Worm (Caenorhabditis elegans): ENCODE measurements around the gene tag-115.

The tag-115 gene

DNA sequence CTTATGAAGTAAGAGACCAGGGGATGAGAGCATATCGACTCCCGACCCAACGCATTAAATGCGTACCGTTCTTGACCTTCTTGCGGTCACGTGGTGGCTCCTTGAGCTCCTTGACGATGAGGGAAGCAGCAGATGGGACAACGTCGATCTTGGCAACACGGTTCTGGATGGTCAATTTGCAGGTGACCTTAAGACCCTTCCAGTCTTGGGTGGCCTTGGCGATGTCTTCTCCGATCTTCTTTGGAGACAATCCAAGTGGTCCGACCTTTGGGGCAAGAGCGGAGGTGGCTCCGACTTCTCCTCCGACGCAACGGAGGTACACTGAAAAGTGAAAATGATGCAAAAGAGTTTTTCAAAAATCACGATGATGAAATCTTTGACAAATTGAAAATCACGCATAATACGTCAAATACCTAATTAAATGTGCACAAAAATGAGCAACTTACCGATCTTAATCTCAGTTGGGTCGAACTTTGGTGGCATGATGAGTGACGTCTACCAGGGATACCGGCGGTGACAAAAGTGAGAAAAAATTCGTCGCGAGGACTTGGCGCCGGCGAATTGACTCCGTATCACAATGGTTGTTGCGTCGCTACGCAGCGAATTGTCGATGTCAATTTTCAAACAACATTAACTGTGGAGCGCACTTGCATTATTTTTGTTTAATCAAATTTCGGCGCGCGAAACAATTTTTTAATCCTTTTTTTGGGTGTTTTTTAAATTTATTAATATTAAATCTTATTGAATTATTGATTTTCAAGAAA, 1.0 kb upstream of the tag-115 start, which contains the start of gene rpl-12 (continued):
- TF ChIP-seq rpc-1 (optimal IDR thresholded peaks at IDR 0.05), result no peak
- TF ChIP-seq rpc-1 (tag; optimal IDR thresholded peaks at IDR 0.05), result no peak
- TF ChIP-seq madf-6 (GFP tag; IDR thresholded peaks at IDR 0.05), result peak; percentile 95
- peak; percentile 97 for TF ChIP-seq K12H6.12 (tag; optimal IDR thresholded peaks at IDR 0.05)
- no peak for TF ChIP-seq nhr-120 (GFP tag; IDR thresholded peaks at IDR 0.05)
- peak; percentile 96 for TF ChIP-seq madf-3 (GFP tag; IDR thresholded peaks at IDR 0.05)
- TF ChIP-seq dpl-1 (GFP tag; optimal IDR thresholded peaks at IDR 0.05), result peak; percentile 90
- peak; percentile 40 for TF ChIP-seq B0261.1 (tag; optimal IDR thresholded peaks at IDR 0.05)
- TF ChIP-seq unc-62 (GFP tag; optimal IDR thresholded peaks at IDR 0.05), result peak; percentile 88
- TF ChIP-seq Y79H2A.3 (GFP tag; conservative IDR thresholded peaks at IDR 0.05), result 0 out of 2 replicates have a peak, but pooled peaks have one; percentile 57
- TF ChIP-seq sea-2 (GFP tag; IDR thresholded peaks at IDR 0.05), result peak; percentile 77; the same call in 1 of the 2 replicates
- TF ChIP-seq F23B12.7 (tag; optimal IDR thresholded peaks at IDR 0.05; ENCODE audit: insufficient read depth), result peak; percentile 97
- TF ChIP-seq T07F8.4 (tag; optimal IDR thresholded peaks at IDR 0.05), result peak; percentile 44
- TF ChIP-seq T26A5.8 (tag; optimal IDR thresholded peaks at IDR 0.05), result no peak
- peak; percentile 78 for TF ChIP-seq ztf-22 (GFP tag; optimal IDR thresholded peaks at IDR 0.05)
- peak; percentile 69 for TF ChIP-seq ztf-18 (tag; optimal IDR thresholded peaks at IDR 0.05)
- TF ChIP-seq egl-44 (GFP tag; IDR thresholded peaks at IDR 0.05), result peak; percentile 78; the same call in 1 of the 2 replicates
- peak; percentile 92 for TF ChIP-seq hrde-1 (tag; optimal IDR thresholded peaks at IDR 0.05; ENCODE audit: borderline replicate concordance)
- peak; percentile 84 for TF ChIP-seq B0035.1 (tag; optimal IDR thresholded peaks at IDR 0.05)
- no peak for TF ChIP-seq nfya-1 (tag; optimal IDR thresholded peaks at IDR 0.05; ENCODE audit: borderline replicate concordance, insufficient read depth)
- TF ChIP-seq F55B11.4 (tag; optimal IDR thresholded peaks at IDR 0.05; ENCODE audit: borderline replicate concordance, insufficient read depth), result no peak
- peak; percentile 99 for TF ChIP-seq Y53G8AR.9 (GFP tag; conservative IDR thresholded peaks at IDR 0.05)
- TF ChIP-seq snpc-4 (GFP tag; optimal IDR thresholded peaks at IDR 0.05), result peak; percentile 75
- TF ChIP-seq snpc-4 (tag; optimal IDR thresholded peaks at IDR 0.05), result peak; percentile 81 to 90 (median 88)
- peak; percentile 89 for TF ChIP-seq ztf-6 (GFP tag; IDR thresholded peaks at IDR 0.05)
- peak; percentile 99 for TF ChIP-seq dox-1 (GFP tag; IDR thresholded peaks at IDR 0.05)
- 0 out of 2 replicates have a peak, but pooled peaks have one; percentile 23 for TF ChIP-seq Y53F4B.3 (GFP tag; IDR thresholded peaks at IDR 0.05)
- TF ChIP-seq bed-2 (GFP tag; IDR thresholded peaks at IDR 0.05), result no peak
- peak; percentile 66 for TF ChIP-seq F52B5.7 (tag; optimal IDR thresholded peaks at IDR 0.05)
- no peak for TF ChIP-seq tbx-9 (tag; optimal IDR thresholded peaks at IDR 0.05; ENCODE audit: borderline replicate concordance)
- peak; percentile 73 to 99 (median 85) for TF ChIP-seq lin-35 (GFP tag; optimal IDR thresholded peaks at IDR 0.05)
- peak; percentile 66 for TF ChIP-seq him-1 (tag; optimal IDR thresholded peaks at IDR 0.05)
- TF ChIP-seq mcd-1 (GFP tag; IDR thresholded peaks at IDR 0.05), result peak; percentile 100

DNA sequence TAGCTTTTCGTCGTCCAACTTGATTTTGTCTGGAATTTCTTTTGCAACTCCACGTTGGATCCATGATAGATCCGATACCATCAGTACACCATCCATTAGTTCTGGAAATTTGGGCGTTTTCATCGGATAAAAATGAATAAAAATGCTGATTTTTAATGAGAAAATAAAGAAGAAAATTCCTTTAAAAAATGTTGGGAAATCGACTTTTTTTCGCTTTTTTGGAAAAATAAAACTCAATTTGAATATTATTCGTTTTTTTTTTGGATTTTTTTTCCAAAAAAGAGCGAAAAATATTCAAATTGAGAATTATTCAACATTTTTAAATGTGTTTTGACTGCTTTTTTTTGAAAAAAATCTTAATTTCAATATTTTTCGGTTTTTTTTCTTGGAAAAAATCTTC, 2.7 kb downstream of the tag-115 start, which contains the start of gene pwp-1:
Gene pwp-1 (minus strand): TSS at position 101 of the 400 bp plus-strand sequence.
- TF ChIP-seq repo-1 (tag; optimal IDR thresholded peaks at IDR 0.05) (no peak), snpc-1.1 (tag; optimal IDR thresholded peaks at IDR 0.05; ENCODE audit: insufficient read depth) (no peak), K11D2.4 (GFP tag; IDR thresholded peaks at IDR 0.05) (no peak), nhr-90 (tag; optimal IDR thresholded peaks at IDR 0.05) (no peak), mcd-1 (GFP tag; IDR thresholded peaks at IDR 0.05) (no peak), F23B12.7 (tag; optimal IDR thresholded peaks at IDR 0.05; ENCODE audit: insufficient read depth) (no peak), attf-5 (GFP tag; optimal IDR thresholded peaks at IDR 0.05) (no peak), C06A6.2 (GFP tag; conservative IDR thresholded peaks at IDR 0.05) (no peak), egl-18 (GFP tag; IDR thresholded peaks at IDR 0.05) (no peak)

All from whole organism, young adult.